Fruit fly (Drosophila melanogaster): ENCODE data around the gene CG12817.

CG12817 gene

DNA sequence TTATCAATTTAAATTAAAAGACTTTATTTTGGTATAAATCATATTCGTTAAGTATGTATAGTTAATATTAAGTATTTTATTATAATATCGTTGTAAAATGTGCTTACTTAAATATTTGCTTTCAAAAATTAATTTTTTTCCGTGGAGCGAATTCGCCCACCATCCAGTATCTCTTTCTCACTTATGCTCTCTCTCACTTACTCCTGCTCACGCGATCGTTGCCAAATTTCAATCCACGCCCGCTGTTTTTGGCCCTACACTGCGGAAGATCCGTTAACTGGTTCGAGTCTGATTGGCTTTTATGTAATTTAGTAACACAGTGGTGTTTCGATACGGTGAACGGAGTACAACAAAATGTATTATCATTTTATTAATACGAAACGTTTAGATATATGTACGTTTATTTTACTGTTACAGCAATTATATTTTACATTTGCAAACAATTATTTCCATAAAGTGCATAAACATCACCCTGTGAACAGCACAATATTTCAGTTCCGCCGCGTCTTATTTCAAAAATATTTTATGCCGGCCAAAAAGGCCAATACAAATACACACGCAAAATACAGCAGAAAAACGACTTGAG is 41.1 kb upstream of the CG12817 start (continued):
- TF ChIP-seq inv (GFP tag; IDR thresholded peaks at IDR 0.05; ENCODE audit: partially characterized antibody) (no peak), CG11695 (GFP tag; IDR thresholded peaks at IDR 0.05) (peak; percentile 65; the same call in 2 of the 3 replicates), tap (tag; optimal IDR thresholded peaks at IDR 0.05) (no peak), CG17568 (GFP tag; optimal IDR thresholded peaks at IDR 0.05) (no peak), yki (optimal IDR thresholded peaks at IDR 0.05) (no peak), CG9932 (GFP tag; IDR thresholded peaks at IDR 0.05) (peak; percentile 82), CG7786 (GFP tag; optimal IDR thresholded peaks at IDR 0.05) (peak; percentile 63), en (GFP tag; optimal IDR thresholded peaks at IDR 0.05) (no peak), CG6765 (GFP tag; optimal IDR thresholded peaks at IDR 0.05) (peak; percentile 35), Lhr (GFP tag; optimal IDR thresholded peaks at IDR 0.05) (no peak), emc (GFP tag; optimal IDR thresholded peaks at IDR 0.05) (no peak), klu (GFP tag; IDR thresholded peaks at IDR 0.05) (peak; percentile 57), Mrtf (GFP tag; IDR thresholded peaks at IDR 0.05) (0 out of 3 replicates have a peak, but pooled peaks have one; percentile 34), slp2 (GFP tag; optimal IDR thresholded peaks at IDR 0.05) (no peak), stwl (tag; optimal IDR thresholded peaks at IDR 0.05) (no peak), z (GFP tag; IDR thresholded peaks at IDR 0.05) (no peak), Sry-β (GFP tag; optimal IDR thresholded peaks at IDR 0.05) (no peak), fd3F (GFP tag; optimal IDR thresholded peaks at IDR 0.05) (peak; percentile 56), chif (GFP tag; optimal IDR thresholded peaks at IDR 0.05) (peak in 1 of 2 experiments; percentile 7), salm (tag; optimal IDR thresholded peaks at IDR 0.05) (no peak), kni (GFP tag; optimal IDR thresholded peaks at IDR 0.05) (no peak), CG1647 (GFP tag; optimal IDR thresholded peaks at IDR 0.05) (no peak), CG42726 (GFP tag; IDR thresholded peaks at IDR 0.05; ENCODE audit: partially characterized antibody) (no peak), CG17186 (GFP tag; optimal IDR thresholded peaks at IDR 0.05) (no peak), unc-4 (GFP tag; IDR thresholded peaks at IDR 0.05; ENCODE audit: partially characterized antibody) (no peak), fd96Cb (tag; optimal IDR thresholded peaks at IDR 0.05) (peak; percentile 19), da (GFP tag; optimal IDR thresholded peaks at IDR 0.05) (no peak), h (optimal IDR thresholded peaks at IDR 0.05) (no peak), CG10431 (GFP tag; optimal IDR thresholded peaks at IDR 0.05) (no peak), ems (GFP tag; optimal IDR thresholded peaks at IDR 0.05) (no peak), gro (GFP tag; optimal IDR thresholded peaks at IDR 0.05) (peak; percentile 65), CG3407 (GFP tag; optimal IDR thresholded peaks at IDR 0.05) (no peak), Lim3 (GFP tag; IDR thresholded peaks at IDR 0.05) (no peak; the same call in 1 of the 2 replicates), CG6791 (GFP tag; IDR thresholded peaks at IDR 0.05; ENCODE audit: partially characterized antibody) (no peak)

DNA sequence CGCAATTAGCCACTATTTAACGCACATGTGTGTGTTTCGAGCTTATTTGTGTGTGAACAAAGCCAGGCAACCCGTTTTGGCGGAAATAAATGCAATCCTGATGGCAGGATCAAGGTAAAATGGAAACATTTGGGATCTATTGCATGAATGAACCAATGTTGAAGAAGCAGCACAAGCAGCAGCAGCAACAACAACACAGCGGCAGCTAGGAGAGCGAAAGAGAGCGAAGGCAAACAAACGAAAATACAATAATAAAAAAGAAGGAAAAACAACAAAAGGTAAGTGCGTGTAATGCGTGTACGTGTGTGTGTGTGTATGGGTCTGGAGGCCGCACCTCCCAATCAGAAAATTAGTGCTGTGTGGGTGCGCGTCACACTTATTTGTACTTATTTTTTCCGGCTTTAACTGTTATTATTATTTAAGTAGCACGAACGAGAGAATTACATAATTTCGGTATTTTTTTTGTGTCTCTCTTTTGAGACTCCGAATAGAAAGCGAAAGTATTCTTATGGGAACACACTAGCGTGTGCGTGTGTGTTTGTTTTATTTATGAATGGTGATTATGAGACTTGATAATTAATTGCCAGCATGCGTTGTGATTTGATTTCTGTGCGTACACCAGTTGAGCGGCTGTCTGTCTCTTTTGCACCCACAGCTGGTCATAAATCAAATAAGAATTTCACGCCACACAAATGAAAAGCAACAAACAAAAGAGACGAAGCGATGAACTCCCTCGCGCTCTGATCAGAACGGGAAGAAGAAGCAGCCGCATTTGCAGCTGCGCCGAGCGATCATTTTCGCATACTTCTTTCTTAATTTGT is 40.3 kb upstream of the CG12817 start:
- TF ChIP-seq Rfx (GFP tag; IDR thresholded peaks at IDR 0.05) (no peak), CG34376 (GFP tag; optimal IDR thresholded peaks at IDR 0.05) (peak; percentile 15), CG33557 (GFP tag; optimal IDR thresholded peaks at IDR 0.05) (peak; percentile 18), Oaz (GFP tag; IDR thresholded peaks at IDR 0.05) (no peak), lbe (GFP tag; optimal IDR thresholded peaks at IDR 0.05) (no peak), tio (GFP tag; optimal IDR thresholded peaks at IDR 0.05) (no peak), CG7963 (GFP tag; IDR thresholded peaks at IDR 0.05; ENCODE audit: partially characterized antibody) (no peak), salm (tag; optimal IDR thresholded peaks at IDR 0.05) (peak; percentile 6), vfl (GFP tag; optimal IDR thresholded peaks at IDR 0.05) (no peak), CG9876 (GFP tag; optimal IDR thresholded peaks at IDR 0.05) (no peak), fu2 (GFP tag; optimal IDR thresholded peaks at IDR 0.05) (no peak), CG43689 (GFP tag; IDR thresholded peaks at IDR 0.05) (no peak), mirr (GFP tag; optimal IDR thresholded peaks at IDR 0.05) (peak; percentile 37), Hr78 (GFP tag; optimal IDR thresholded peaks at IDR 0.05) (no peak), pfk (GFP tag; optimal IDR thresholded peaks at IDR 0.05) (no peak), Pdp1 (GFP tag; optimal IDR thresholded peaks at IDR 0.05) (peak in 1 of 2 experiments; percentile 95), CG17359 (tag; optimal IDR thresholded peaks at IDR 0.05) (no peak)
